Fruit fly (Drosophila melanogaster) whole organism, embryonic: ENCODE measurements around the gene Sf3b2.
A peak's percentile ranks its signal among the peaks of the same experiment; 100 is the strongest.

Experiments used
- Adf1 ChIP-seq: fragments of 200-800 bp; sonication (Bioruptor generic); IDR thresholded peaks from 2 replicates; pipeline ENCODE4 v1.3.6; 2022; ENCODE audit warnings: missing biosample characterization, missing genetic modification characterization
- Atf3 ChIP-seq: fragments of 200-800 bp; sonication (Bioruptor generic); optimal IDR thresholded peaks from 3 replicates; lab custom pipeline; 2016; ENCODE audit warnings: missing biosample characterization, missing genetic modification characterization
- B-H1 ChIP-seq: fragments of 200-800 bp; sonication (Bioruptor generic); IDR thresholded peaks from 3 replicates; pipeline ENCODE4 v1.3.6; 2022; ENCODE audit warnings: missing biosample characterization, missing genetic modification characterization
- CG10267 ChIP-seq: fragments of 200-800 bp; sonication (Bioruptor generic); optimal IDR thresholded peaks from 2 replicates; lab custom pipeline; 2018; ENCODE audit warnings: missing biosample characterization, mild to moderate bottlenecking, missing genetic modification characterization, moderate library complexity
- CG11723 ChIP-seq: fragments of 200-800 bp; sonication (Bioruptor generic); optimal IDR thresholded peaks from 2 replicates; lab custom pipeline; 2017; ENCODE audit warnings: missing biosample characterization, mild to moderate bottlenecking, missing genetic modification characterization
- CG12071 ChIP-seq: fragments of 200-800 bp; sonication (Bioruptor generic); optimal IDR thresholded peaks from 3 replicates; lab custom pipeline; 2018; ENCODE audit warnings: missing biosample characterization, mild to moderate bottlenecking, missing genetic modification characterization
- CG13775 ChIP-seq: fragments of 200-800 bp; sonication (Bioruptor generic); optimal IDR thresholded peaks from 3 replicates; lab custom pipeline; 2017; ENCODE audit warnings: missing biosample characterization, mild to moderate bottlenecking, missing genetic modification characterization
- CG14667 ChIP-seq: fragments of 200-800 bp; sonication (Bioruptor generic); IDR thresholded peaks from 2 replicates; pipeline ENCODE4 v1.3.6; 2022; ENCODE audit warnings: missing biosample characterization, missing genetic modification characterization
- CG14860 ChIP-seq: fragments of 200-800 bp; sonication (Bioruptor generic); IDR thresholded peaks from 3 replicates; pipeline ENCODE4 v1.3.6; 2022; ENCODE audit warnings: missing biosample characterization, missing genetic modification characterization; ENCODE audit not compliant: partially characterized antibody
- CG16779 ChIP-seq: fragments of 200-800 bp; sonication (Bioruptor generic); IDR thresholded peaks from 2 replicates; pipeline ENCODE4 v1.3.6; 2022; ENCODE audit warnings: missing biosample characterization, missing genetic modification characterization
- CG2116 ChIP-seq: fragments of 200-800 bp; sonication (Bioruptor generic); optimal IDR thresholded peaks from 3 replicates; lab custom pipeline; 2018; ENCODE audit warnings: missing biosample characterization, mild to moderate bottlenecking, missing genetic modification characterization
- CG31365 ChIP-seq: fragments of 200-800 bp; sonication (Bioruptor generic); optimal IDR thresholded peaks from 2 replicates; lab custom pipeline; 2018; ENCODE audit warnings: missing biosample characterization, mild to moderate bottlenecking, missing genetic modification characterization
- CG31388 ChIP-seq: fragments of 200-800 bp; sonication (Bioruptor generic); optimal IDR thresholded peaks from 2 replicates; lab custom pipeline; 2016; ENCODE audit warnings: missing biosample characterization, missing genetic modification characterization
- CG3726 ChIP-seq: fragments of 200-800 bp; sonication (Bioruptor generic); IDR thresholded peaks from 3 replicates; pipeline ENCODE4, ENCODE4 v1.3.6; 2022; ENCODE audit warnings: missing biosample characterization, missing genetic modification characterization
- CG4282 ChIP-seq: fragments of 200-800 bp; sonication (Bioruptor generic); optimal IDR thresholded peaks from 2 replicates; lab custom pipeline; 2016; ENCODE audit warnings: missing biosample characterization, missing genetic modification characterization
- CG6175 ChIP-seq: fragments of 200-800 bp; sonication (Bioruptor generic); IDR thresholded peaks from 3 replicates; pipeline ENCODE4 v1.3.6; 2022; ENCODE audit warnings: missing biosample characterization, missing genetic modification characterization
- CG7745 ChIP-seq: fragments of 200-800 bp; sonication (Bioruptor generic); optimal IDR thresholded peaks from 2 replicates; lab custom pipeline; 2018; ENCODE audit warnings: missing biosample characterization, mild to moderate bottlenecking, missing genetic modification characterization, moderate library complexity
- CG7839 ChIP-seq: fragments of 200-800 bp; sonication (Bioruptor generic); optimal IDR thresholded peaks from 3 replicates; lab custom pipeline; 2018; ENCODE audit warnings: missing biosample characterization, mild to moderate bottlenecking, missing genetic modification characterization, moderate library complexity
- CG7963 ChIP-seq: fragments of 200-800 bp; sonication (Bioruptor generic); IDR thresholded peaks from 3 replicates; pipeline ENCODE4 v1.3.6; 2022; ENCODE audit warnings: missing biosample characterization, missing genetic modification characterization; ENCODE audit not compliant: partially characterized antibody
- CG8089 ChIP-seq: fragments of 200-800 bp; sonication (Bioruptor generic); optimal IDR thresholded peaks from 3 replicates; lab custom pipeline; 2016; ENCODE audit warnings: missing biosample characterization, missing genetic modification characterization
- CkIIα-i1 ChIP-seq: fragments of 200-800 bp; sonication (Bioruptor generic); IDR thresholded peaks from 2 replicates; pipeline ENCODE4 v1.3.6; 2022; ENCODE audit warnings: missing biosample characterization, missing genetic modification characterization
- D19B ChIP-seq: fragments of 200-800 bp; sonication (Bioruptor generic); optimal IDR thresholded peaks from 2 replicates; lab custom pipeline; 2017; ENCODE audit warnings: missing biosample characterization, mild to moderate bottlenecking, missing genetic modification characterization
- Dfd ChIP-seq, 2 experiments: fragments of >200 bp; optimal IDR thresholded peaks; 2 replicates each; lab custom pipeline; 2017; ENCODE audit warnings: missing biosample characterization in 2 of 2, missing genetic modification characterization in 2 of 2
- E2f1 ChIP-seq: fragments of 200-800 bp; sonication (Bioruptor generic); IDR thresholded peaks from 2 replicates; pipeline ENCODE4 v1.3.6; 2022; ENCODE audit warnings: missing biosample characterization, missing genetic modification characterization
- Fer3 ChIP-seq: fragments of 200-800 bp; sonication (Bioruptor generic); optimal IDR thresholded peaks from 2 replicates; lab custom pipeline; 2018; ENCODE audit warnings: missing biosample characterization, mild to moderate bottlenecking, missing genetic modification characterization, moderate library complexity
- HmgD ChIP-seq: fragments of 200-800 bp; sonication (Bioruptor generic); optimal IDR thresholded peaks from 3 replicates; lab custom pipeline; 2016; ENCODE audit warnings: missing biosample characterization, missing genetic modification characterization
- Hmx ChIP-seq: fragments of 200-800 bp; sonication (Bioruptor generic); optimal IDR thresholded peaks from 2 replicates; lab custom pipeline; 2016; ENCODE audit warnings: missing biosample characterization, missing genetic modification characterization
- Lhr ChIP-seq: fragments of 200-800 bp; sonication (Bioruptor generic); optimal IDR thresholded peaks from 3 replicates; lab custom pipeline; 2017; ENCODE audit warnings: mild to moderate bottlenecking, missing biosample characterization, missing genetic modification reagents, missing genetic modification characterization
- Lpt ChIP-seq: fragments of >200 bp; optimal IDR thresholded peaks from 2 replicates; lab custom pipeline; 2018; ENCODE audit warnings: missing biosample characterization, missing genetic modification characterization
- MESR4 ChIP-seq: fragments of 200-800 bp; sonication (Bioruptor generic); optimal IDR thresholded peaks from 2 replicates; lab custom pipeline; 2018; ENCODE audit warnings: missing biosample characterization, mild to moderate bottlenecking, missing genetic modification characterization, moderate library complexity
- NFAT ChIP-seq: fragments of 200-800 bp; sonication (Bioruptor generic); IDR thresholded peaks from 2 replicates; pipeline ENCODE4 v1.3.6; 2022; ENCODE audit warnings: missing biosample characterization, missing genetic modification characterization
- NK7.1 ChIP-seq: fragments of 200-800 bp; sonication (Bioruptor generic); optimal IDR thresholded peaks from 3 replicates; lab custom pipeline; 2016; ENCODE audit warnings: missing biosample characterization, missing genetic modification characterization
- Opbp ChIP-seq: fragments of 200-800 bp; sonication (Bioruptor generic); IDR thresholded peaks from 3 replicates; pipeline ENCODE4 v1.3.6; 2022; ENCODE audit warnings: missing biosample characterization, missing genetic modification characterization; ENCODE audit not compliant: partially characterized antibody
- Sry-β ChIP-seq: fragments of 200-800 bp; sonication (Bioruptor generic); optimal IDR thresholded peaks from 2 replicates; lab custom pipeline; 2018; ENCODE audit warnings: missing biosample characterization, mild to moderate bottlenecking, missing genetic modification characterization, moderate library complexity
- Taf1 ChIP-seq: fragments of 200-800 bp; sonication (Bioruptor generic); IDR thresholded peaks from 2 replicates; pipeline ENCODE4 v1.3.6; 2022; ENCODE audit warnings: missing biosample characterization, missing genetic modification characterization
- ab ChIP-seq: fragments of 200-800 bp; sonication (Bioruptor generic); optimal IDR thresholded peaks from 2 replicates; lab custom pipeline; 2016; ENCODE audit warnings: missing biosample characterization, missing genetic modification characterization
- ap ChIP-seq: fragments of 200-800 bp; sonication (Bioruptor generic); IDR thresholded peaks from 2 replicates; pipeline ENCODE4 v1.3.6; 2022; ENCODE audit warnings: missing biosample characterization, missing genetic modification characterization
- br ChIP-seq: fragments of >200 bp; optimal IDR thresholded peaks from 2 replicates; lab custom pipeline; 2017
- cg ChIP-seq: fragments of 200-800 bp; sonication (Bioruptor generic); optimal IDR thresholded peaks from 3 replicates; lab custom pipeline; 2019; ENCODE audit warnings: missing biosample characterization, mild to moderate bottlenecking, missing genetic modification characterization, moderate library complexity
- eyg ChIP-seq: fragments of 200-800 bp; sonication (Bioruptor generic); optimal IDR thresholded peaks from 3 replicates; lab custom pipeline; 2016; ENCODE audit warnings: missing biosample characterization, missing genetic modification characterization
- ftz-f1 ChIP-seq: fragments of 200-800 bp; sonication (Bioruptor generic); optimal IDR thresholded peaks from 2 replicates; lab custom pipeline; 2016; ENCODE audit warnings: missing biosample characterization, missing genetic modification characterization
- gro ChIP-seq: fragments of 200-800 bp; sonication (Bioruptor generic); optimal IDR thresholded peaks from 2 replicates; lab custom pipeline; 2016; ENCODE audit warnings: missing biosample characterization, missing genetic modification characterization
- inv ChIP-seq: fragments of 200-800 bp; sonication (Bioruptor generic); IDR thresholded peaks from 2 replicates; pipeline ENCODE4 v1.3.6; 2022; ENCODE audit warnings: missing biosample characterization, missing genetic modification characterization; ENCODE audit not compliant: partially characterized antibody
- lbe ChIP-seq: fragments of 200-800 bp; sonication (Bioruptor generic); optimal IDR thresholded peaks from 2 replicates; lab custom pipeline; 2016; ENCODE audit warnings: missing biosample characterization, mild to moderate bottlenecking, missing genetic modification characterization
- mirr ChIP-seq: fragments of 200-800 bp; sonication (Bioruptor generic); optimal IDR thresholded peaks from 3 replicates; lab custom pipeline; 2018; ENCODE audit warnings: missing biosample characterization, mild to moderate bottlenecking, missing genetic modification characterization
- prd ChIP-seq, 3 experiments: fragments of >200 bp in 2 of 3; fragments of 200-800 bp in 1 of 3; sonication (Bioruptor generic) in 1 of 3; optimal IDR thresholded peaks in 2 of 3; IDR thresholded peaks in 1 of 3; 2 replicates in 2 of 3; 3 replicates in 1 of 3; pipeline versions ENCODE4 v1.3.6 to Lab custom; 2017 to 2022; ENCODE audit warnings: missing biosample characterization in 1 of 3, missing genetic modification characterization in 1 of 3
- row ChIP-seq: fragments of 200-800 bp; sonication (Bioruptor generic); IDR thresholded peaks from 3 replicates; pipeline ENCODE4 v1.3.6; 2022; ENCODE audit warnings: missing biosample characterization, missing genetic modification characterization
- sc ChIP-seq, 3 experiments: fragments of >200 bp in 2 of 3; fragments of 200-800 bp in 1 of 3; sonication (Bioruptor generic) in 1 of 3; optimal IDR thresholded peaks; 2 replicates in 2 of 3; 3 replicates in 1 of 3; lab custom pipeline; 2017; ENCODE audit warnings: mild to moderate bottlenecking in 1 of 3, missing biosample characterization in 1 of 3, missing genetic modification characterization in 1 of 3, missing genetic modification reagents in 1 of 3
- schlank ChIP-seq: fragments of 200-800 bp; sonication (Bioruptor generic); optimal IDR thresholded peaks from 2 replicates; lab custom pipeline; 2018; ENCODE audit warnings: missing biosample characterization, mild to moderate bottlenecking, missing genetic modification characterization
- scrt ChIP-seq: fragments of 200-800 bp; sonication (Bioruptor generic); optimal IDR thresholded peaks from 2 replicates; lab custom pipeline; 2018; ENCODE audit warnings: missing biosample characterization, mild to moderate bottlenecking, missing genetic modification characterization, moderate library complexity
- sob ChIP-seq: fragments of 200-800 bp; sonication (Bioruptor generic); IDR thresholded peaks from 2 replicates; pipeline ENCODE4 v1.3.6; 2022; ENCODE audit warnings: missing biosample characterization, missing genetic modification characterization

Gene Sf3b2

dm6 chr2L:3012780-3013179, 16.2 kb downstream of the Sf3b2 start (continued):
- no peak for TF ChIP-seq Taf1 (GFP tag; lab: Robert Waterston, UW)
- no peak for TF ChIP-seq CG31388 (GFP tag; lab: Kevin White, UChicago)
- 0 out of 2 replicates have a peak, but pooled peaks have one; percentile 33 for TF ChIP-seq ap (GFP tag; lab: Robert Waterston, UW)
- no peak for TF ChIP-seq schlank (tag; lab: Kevin White, UChicago)
- TF ChIP-seq Lpt (GFP tag; lab: Kevin White, UChicago), result no peak
- no peak for TF ChIP-seq B-H1 (GFP tag; lab: Robert Waterston, UW)
- no peak for TF ChIP-seq CG2116
- TF ChIP-seq CG14860, result no peak
- TF ChIP-seq CG7745 (tag; lab: Kevin White, UChicago), result no peak
- no peak for TF ChIP-seq Dfd (GFP tag; optimal IDR thresholded peaks at IDR 0.05; lab: Kevin White, UChicago)
- no peak for TF ChIP-seq eyg
- no peak for TF ChIP-seq CG4282
- TF ChIP-seq sc (optimal IDR thresholded peaks at IDR 0.05; lab: Kevin White, UChicago), result no peak
- no peak for TF ChIP-seq sc (GFP tag; optimal IDR thresholded peaks at IDR 0.05; lab: Kevin White, UChicago)
- TF ChIP-seq CG12071 (GFP tag; lab: Kevin White, UChicago), result no peak
- no peak for TF ChIP-seq scrt (GFP tag; lab: Kevin White, UChicago)
- no peak for TF ChIP-seq Hmx (GFP tag; lab: Kevin White, UChicago)
- no peak for TF ChIP-seq Adf1
- TF ChIP-seq row, result peak; percentile 51; the same call in 2 of the 3 replicates
- TF ChIP-seq mirr (GFP tag; lab: Kevin White, UChicago), result no peak
- TF ChIP-seq cg (GFP tag; lab: Kevin White, UChicago), result no peak
- TF ChIP-seq D19B (GFP tag; lab: Kevin White, UChicago), result no peak
- no peak for TF ChIP-seq CG3726
- no peak for TF ChIP-seq CG14667 (GFP tag; lab: Robert Waterston, UW)
- TF ChIP-seq CkIIα-i1 (GFP tag; lab: Robert Waterston, UW), result no peak
- no peak for TF ChIP-seq CG13775
- TF ChIP-seq ftz-f1 (GFP tag; lab: Kevin White, UChicago), result no peak
- TF ChIP-seq MESR4 (GFP tag; lab: Kevin White, UChicago), result no peak
- no peak for TF ChIP-seq prd (optimal IDR thresholded peaks at IDR 0.05; lab: Kevin White, UChicago)
- peak; percentile 55; the same call in 1 of the 3 replicates for TF ChIP-seq prd (GFP tag; IDR thresholded peaks at IDR 0.05; lab: Robert Waterston, UW)
- TF ChIP-seq inv (GFP tag; lab: Robert Waterston, UW), result no peak
- TF ChIP-seq NK7.1, result no peak
- TF ChIP-seq sob (GFP tag; lab: Robert Waterston, UW), result peak; percentile 35; the same call in 1 of the 2 replicates
- no peak for TF ChIP-seq HmgD
- no peak for TF ChIP-seq E2f1 (GFP tag; lab: Robert Waterston, UW)
- TF ChIP-seq Fer3 (tag; lab: Kevin White, UChicago), result peak; percentile 7
- no peak for TF ChIP-seq CG11723 (GFP tag; lab: Kevin White, UChicago)
- TF ChIP-seq CG7839 (tag; lab: Kevin White, UChicago), result no peak
- no peak for TF ChIP-seq CG6175 (GFP tag; lab: Robert Waterston, UW)
- no peak for TF ChIP-seq Opbp (GFP tag; lab: Robert Waterston, UW)
- TF ChIP-seq CG8089 (GFP tag; lab: Kevin White, UChicago), result no peak
- no peak for TF ChIP-seq Atf3
- TF ChIP-seq br (lab: Kevin White, UChicago), result no peak
- TF ChIP-seq ab (GFP tag; lab: Kevin White, UChicago), result no peak
- TF ChIP-seq CG31365 (tag; lab: Kevin White, UChicago), result no peak
- TF ChIP-seq CG7963 (GFP tag; lab: Robert Waterston, UW), result no peak
- no peak for TF ChIP-seq CG16779
- no peak for TF ChIP-seq lbe
- no peak for TF ChIP-seq NFAT (GFP tag; lab: Robert Waterston, UW)
- TF ChIP-seq Lhr (GFP tag; lab: Kevin White, UChicago), result no peak
- peak; percentile 13 for TF ChIP-seq CG10267 (tag; lab: Kevin White, UChicago)
- TF ChIP-seq Sry-β (GFP tag; lab: Kevin White, UChicago), result no peak
- TF ChIP-seq gro (GFP tag; lab: Kevin White, UChicago), result no peak
